Fruit fly (Drosophila melanogaster) whole organism, embryonic: Measurements from ENCODE around the gene Arl5.

Source experiments
- Asciz ChIP-seq: fragments of 200-800 bp; sonication (Bioruptor generic); optimal IDR thresholded peaks from 2 replicates; lab custom pipeline; 2017; ENCODE audit warnings: missing biosample characterization, mild to moderate bottlenecking, missing genetic modification characterization, missing genetic modification reagents
- Atf3 ChIP-seq: fragments of 200-800 bp; sonication (Bioruptor generic); optimal IDR thresholded peaks from 3 replicates; lab custom pipeline; 2016; ENCODE audit warnings: missing biosample characterization, missing genetic modification characterization
- CG10147 ChIP-seq: fragments of 200-800 bp; sonication (Bioruptor generic); optimal IDR thresholded peaks from 2 replicates; lab custom pipeline; 2019; ENCODE audit warnings: missing biosample characterization, mild to moderate bottlenecking, missing genetic modification characterization, moderate library complexity
- CG11093 ChIP-seq: fragments of 200-800 bp; sonication (Bioruptor generic); IDR thresholded peaks from 3 replicates; pipeline ENCODE4 v1.3.6; 2022; ENCODE audit warnings: missing biosample characterization, missing genetic modification characterization
- CG11696 ChIP-seq: fragments of 200-800 bp; sonication (Bioruptor generic); IDR thresholded peaks from 2 replicates; pipeline ENCODE4 v1.3.6; 2022; ENCODE audit warnings: missing biosample characterization, missing genetic modification characterization
- CG12299 ChIP-seq: fragments of 200-800 bp; sonication (Bioruptor generic); optimal IDR thresholded peaks from 2 replicates; lab custom pipeline; 2018; ENCODE audit warnings: missing biosample characterization, mild to moderate bottlenecking, missing genetic modification characterization
- CG12744 ChIP-seq: fragments of 200-800 bp; sonication (Bioruptor generic); optimal IDR thresholded peaks from 2 replicates; lab custom pipeline; 2016; ENCODE audit warnings: missing biosample characterization, missing genetic modification characterization
- CG1602 ChIP-seq: fragments of 200-800 bp; sonication (Bioruptor generic); optimal IDR thresholded peaks from 3 replicates; lab custom pipeline; 2016; ENCODE audit warnings: missing biosample characterization, missing genetic modification characterization
- CG1647 ChIP-seq: fragments of 200-800 bp; sonication (Bioruptor generic); optimal IDR thresholded peaks from 3 replicates; lab custom pipeline; 2016; ENCODE audit warnings: missing biosample characterization, missing genetic modification characterization
- CG1832 ChIP-seq: fragments of 200-800 bp; sonication (Bioruptor generic); optimal IDR thresholded peaks from 2 replicates; lab custom pipeline; 2017; ENCODE audit warnings: missing biosample characterization, mild to moderate bottlenecking, missing genetic modification characterization, inconsistent platforms
- CG2889 ChIP-seq: fragments of 200-800 bp; sonication (Bioruptor generic); IDR thresholded peaks from 3 replicates; pipeline ENCODE4 v1.3.6; 2022; ENCODE audit warnings: missing biosample characterization, missing genetic modification characterization
- CG30403 ChIP-seq: fragments of 200-800 bp; sonication (Bioruptor generic); optimal IDR thresholded peaks from 3 replicates; lab custom pipeline; 2016; ENCODE audit warnings: missing biosample characterization, missing genetic modification characterization
- CG34224 ChIP-seq: fragments of 200-800 bp; sonication (Bioruptor generic); IDR thresholded peaks from 3 replicates; pipeline ENCODE4 v1.3.6; 2022; ENCODE audit warnings: missing biosample characterization, missing genetic modification characterization; ENCODE audit not compliant: partially characterized antibody
- CG42726 ChIP-seq: fragments of 200-800 bp; sonication (Bioruptor generic); IDR thresholded peaks from 2 replicates; pipeline ENCODE4 v1.3.6; 2022; ENCODE audit warnings: missing biosample characterization, missing genetic modification characterization; ENCODE audit not compliant: partially characterized antibody
- CG4282 ChIP-seq: fragments of 200-800 bp; sonication (Bioruptor generic); optimal IDR thresholded peaks from 2 replicates; lab custom pipeline; 2016; ENCODE audit warnings: missing biosample characterization, missing genetic modification characterization
- CG4820 ChIP-seq: fragments of 200-800 bp; sonication (Bioruptor generic); optimal IDR thresholded peaks from 3 replicates; lab custom pipeline; 2016; ENCODE audit warnings: missing biosample characterization, missing genetic modification characterization
- CG6689 ChIP-seq: fragments of 200-800 bp; sonication (Bioruptor generic); IDR thresholded peaks from 2 replicates; pipeline ENCODE4 v1.3.6; 2022; ENCODE audit warnings: missing biosample characterization, missing genetic modification characterization
- CG6765 ChIP-seq: fragments of 200-800 bp; sonication (Bioruptor generic); optimal IDR thresholded peaks from 3 replicates; lab custom pipeline; 2017; ENCODE audit warnings: missing biosample characterization, mild to moderate bottlenecking, missing genetic modification characterization
- CG7987 ChIP-seq: fragments of 200-800 bp; sonication (Bioruptor generic); optimal IDR thresholded peaks from 2 replicates; lab custom pipeline; 2018; ENCODE audit warnings: missing biosample characterization, mild to moderate bottlenecking, missing genetic modification characterization, moderate library complexity
- CG8089 ChIP-seq: fragments of 200-800 bp; sonication (Bioruptor generic); optimal IDR thresholded peaks from 3 replicates; lab custom pipeline; 2016; ENCODE audit warnings: missing biosample characterization, missing genetic modification characterization
- Elba2 ChIP-seq: fragments of 200-800 bp; sonication (Bioruptor generic); optimal IDR thresholded peaks from 3 replicates; lab custom pipeline; 2016; ENCODE audit warnings: missing biosample characterization, missing genetic modification characterization
- GATAe ChIP-seq: fragments of 200-800 bp; sonication (Bioruptor generic); conservative IDR thresholded peaks from 2 replicates; pipeline ENCODE4 v1.3.6; 2022; ENCODE audit warnings: missing biosample characterization, missing genetic modification characterization
- Hr78 ChIP-seq, 2 experiments: fragments of 200-800 bp in 1 of 2; fragments of >200 bp in 1 of 2; sonication (Bioruptor generic) in 1 of 2; optimal IDR thresholded peaks; 2 replicates each; lab custom pipeline; 2017 to 2019; ENCODE audit warnings: missing biosample characterization in 2 of 2, missing genetic modification characterization in 2 of 2, mild to moderate bottlenecking in 1 of 2, moderate library complexity in 1 of 2
- Lpt ChIP-seq: fragments of >200 bp; optimal IDR thresholded peaks from 2 replicates; lab custom pipeline; 2018; ENCODE audit warnings: missing biosample characterization, missing genetic modification characterization
- Myb ChIP-seq: fragments of 200-800 bp; sonication (Bioruptor generic); optimal IDR thresholded peaks from 2 replicates; lab custom pipeline; 2016; ENCODE audit warnings: missing biosample characterization, missing genetic modification characterization
- Oli ChIP-seq: fragments of 200-800 bp; sonication (Bioruptor generic); optimal IDR thresholded peaks from 2 replicates; lab custom pipeline; 2018; ENCODE audit warnings: missing biosample characterization, mild to moderate bottlenecking, missing genetic modification characterization, moderate library complexity
- PHDP ChIP-seq: fragments of 200-800 bp; sonication (Bioruptor generic); optimal IDR thresholded peaks from 3 replicates; lab custom pipeline; 2018; ENCODE audit warnings: missing biosample characterization, mild to moderate bottlenecking, missing genetic modification characterization, moderate library complexity
- Rfx ChIP-seq: fragments of 200-800 bp; sonication (Bioruptor generic); IDR thresholded peaks from 2 replicates; pipeline ENCODE4 v1.3.6; 2022; ENCODE audit warnings: missing biosample characterization, missing genetic modification characterization
- Sox102F ChIP-seq: fragments of 200-800 bp; sonication (Bioruptor generic); optimal IDR thresholded peaks from 2 replicates; lab custom pipeline; 2018; ENCODE audit warnings: missing biosample characterization, mild to moderate bottlenecking, missing genetic modification characterization, moderate library complexity
- Sry-β ChIP-seq: fragments of 200-800 bp; sonication (Bioruptor generic); optimal IDR thresholded peaks from 2 replicates; lab custom pipeline; 2018; ENCODE audit warnings: missing biosample characterization, mild to moderate bottlenecking, missing genetic modification characterization, moderate library complexity
- Ssrp ChIP-seq: fragments of 200-800 bp; sonication (Bioruptor generic); optimal IDR thresholded peaks from 2 replicates; lab custom pipeline; 2018; ENCODE audit warnings: missing biosample characterization, mild to moderate bottlenecking, missing genetic modification characterization, moderate library complexity
- aop ChIP-seq: fragments of 200-800 bp; sonication (Bioruptor generic); IDR thresholded peaks from 2 replicates; pipeline ENCODE4 v1.3.6; 2022; ENCODE audit warnings: missing biosample characterization, missing genetic modification characterization
- az2 ChIP-seq: fragments of 200-800 bp; sonication (Bioruptor generic); optimal IDR thresholded peaks from 3 replicates; lab custom pipeline; 2016; ENCODE audit warnings: missing biosample characterization, missing genetic modification characterization
- bsh ChIP-seq, 2 experiments: fragments of 200-800 bp; sonication (Bioruptor generic); optimal IDR thresholded peaks; 2 replicates each; lab custom pipeline; 2017 to 2018; ENCODE audit warnings: mild to moderate bottlenecking in 2 of 2, missing biosample characterization in 2 of 2, missing genetic modification characterization in 2 of 2, moderate library complexity in 1 of 2
- chn ChIP-seq: fragments of 200-800 bp; sonication (Bioruptor generic); optimal IDR thresholded peaks from 2 replicates; lab custom pipeline; 2016; ENCODE audit warnings: missing biosample characterization, missing genetic modification characterization
- crp ChIP-seq, 2 experiments: fragments of 200-800 bp; sonication (Bioruptor generic); optimal IDR thresholded peaks; 2 replicates in 1 of 2; 3 replicates in 1 of 2; lab custom pipeline; 2017; ENCODE audit warnings: missing biosample characterization in 2 of 2, missing genetic modification characterization in 2 of 2, mild to moderate bottlenecking in 1 of 2, moderate library complexity in 1 of 2
- dimm ChIP-seq: fragments of 200-800 bp; sonication (Bioruptor generic); IDR thresholded peaks from 2 replicates; pipeline ENCODE4 v1.3.6; 2022; ENCODE audit warnings: missing biosample characterization, missing genetic modification characterization
- gce ChIP-seq: fragments of 200-800 bp; sonication (Bioruptor generic); IDR thresholded peaks from 3 replicates; pipeline ENCODE4 v1.3.6; 2022; ENCODE audit warnings: missing biosample characterization, missing genetic modification characterization
- ham ChIP-seq: fragments of 200-800 bp; sonication (Bioruptor generic); IDR thresholded peaks from 2 replicates; pipeline ENCODE4 v1.3.6; 2022; ENCODE audit warnings: missing biosample characterization, missing genetic modification characterization
- her ChIP-seq: fragments of 200-800 bp; sonication (Bioruptor generic); optimal IDR thresholded peaks from 2 replicates; lab custom pipeline; 2016; ENCODE audit warnings: missing biosample characterization, missing genetic modification characterization
- hkb ChIP-seq, 2 experiments: fragments of 200-800 bp in 1 of 2; fragments of >200 bp in 1 of 2; sonication (Bioruptor generic) in 1 of 2; IDR thresholded peaks in 1 of 2; optimal IDR thresholded peaks in 1 of 2; 2 replicates each; pipeline versions ENCODE4 v1.3.6 to Lab custom; 2017 to 2022; ENCODE audit warnings: missing biosample characterization in 1 of 2, missing genetic modification characterization in 1 of 2
- kah ChIP-seq: fragments of 200-800 bp; sonication (Bioruptor generic); optimal IDR thresholded peaks from 2 replicates; lab custom pipeline; 2018; ENCODE audit warnings: missing biosample characterization, mild to moderate bottlenecking, missing genetic modification characterization
- kni ChIP-seq: fragments of 200-800 bp; sonication (Bioruptor generic); optimal IDR thresholded peaks from 3 replicates; lab custom pipeline; 2017; ENCODE audit warnings: mild to moderate bottlenecking, missing biosample characterization, missing genetic modification reagents, missing genetic modification characterization
- ranshi ChIP-seq: fragments of 200-800 bp; sonication (Bioruptor generic); IDR thresholded peaks from 2 replicates; pipeline ENCODE4 v1.3.6; 2022; ENCODE audit warnings: missing biosample characterization, missing genetic modification characterization
- sens-2 ChIP-seq: fragments of 200-800 bp; sonication (Bioruptor generic); IDR thresholded peaks from 2 replicates; pipeline ENCODE4 v1.3.6; 2022; ENCODE audit warnings: missing biosample characterization, missing genetic modification characterization
- z ChIP-seq: fragments of 200-800 bp; sonication (Bioruptor generic); IDR thresholded peaks from 3 replicates; pipeline ENCODE4 v1.3.6; 2022; ENCODE audit warnings: missing biosample characterization, missing genetic modification characterization
- zen2 ChIP-seq: fragments of 200-800 bp; sonication (Bioruptor generic); IDR thresholded peaks from 3 replicates; pipeline ENCODE4 v1.3.6; 2022; ENCODE audit warnings: missing biosample characterization, missing genetic modification characterization; ENCODE audit not compliant: partially characterized antibody
- zfh1 ChIP-seq: fragments of 200-800 bp; sonication (Bioruptor generic); IDR thresholded peaks from 3 replicates; pipeline ENCODE4 v1.3.6; 2022; ENCODE audit warnings: missing biosample characterization, missing genetic modification characterization

Gene Arl5

DNA sequence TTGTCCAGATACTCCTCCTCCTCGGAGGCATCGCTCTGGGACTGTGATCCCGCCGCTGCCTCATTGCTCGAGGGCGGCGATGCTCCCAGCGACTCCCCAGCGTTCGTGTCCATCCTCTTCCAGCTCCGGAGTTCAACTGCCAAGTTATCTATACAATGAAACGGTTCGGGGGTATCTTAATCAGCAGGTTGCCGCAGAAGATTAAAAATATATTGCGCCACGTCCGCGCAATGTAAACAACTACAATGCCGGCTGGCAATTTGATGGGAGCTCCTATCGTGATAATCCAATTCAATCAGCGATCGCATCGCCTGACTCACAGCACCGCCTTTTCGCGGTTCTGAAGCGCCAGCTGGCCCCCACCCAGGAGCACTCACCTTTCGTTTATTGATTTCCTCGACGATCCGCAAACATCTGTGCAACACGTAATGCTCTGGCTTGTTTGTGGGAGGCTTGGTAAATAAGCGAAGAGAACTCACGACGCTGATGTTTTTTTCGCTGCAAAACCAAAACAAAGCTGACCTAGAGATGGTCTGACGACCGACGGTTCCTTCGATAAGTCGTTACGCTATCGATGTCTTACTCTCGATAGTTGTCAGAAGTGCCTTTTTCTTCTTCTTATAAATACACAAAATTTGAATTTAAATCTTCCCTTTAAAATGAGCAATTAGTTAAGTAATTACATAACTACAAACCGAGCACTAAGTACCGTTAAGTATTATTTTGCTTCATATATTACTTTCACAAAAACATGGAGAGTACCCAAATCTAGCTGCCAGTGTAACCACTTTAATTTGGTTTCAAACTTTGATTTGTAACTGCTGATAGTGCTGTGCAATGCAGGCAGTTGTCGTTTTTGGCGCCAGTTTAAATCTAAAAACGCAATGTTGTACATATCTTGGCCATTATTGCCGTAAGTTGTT is 10.0 kb downstream of the Arl5 start, which contains the start of gene cert (continued):
- TF ChIP-seq CG6689 (GFP tag; lab: Robert Waterston, UW) (no peak), CG6765 (GFP tag; lab: Kevin White, UChicago) (peak; percentile 22), dimm (GFP tag; lab: Robert Waterston, UW) (no peak), CG4820 (GFP tag; lab: Kevin White, UChicago) (no peak), hkb (optimal IDR thresholded peaks at IDR 0.05; lab: Kevin White, UChicago) (peak; percentile 77), hkb (GFP tag; IDR thresholded peaks at IDR 0.05; lab: Robert Waterston, UW) (no peak), CG8089 (no peak), Sox102F (GFP tag; lab: Kevin White, UChicago) (no peak), GATAe (GFP tag; lab: Robert Waterston, UW) (no peak), Oli (tag; lab: Kevin White, UChicago) (no peak), CG2889 (GFP tag; lab: Robert Waterston, UW) (no peak), zen2 (peak; percentile 66), PHDP (tag; lab: Kevin White, UChicago) (peak; percentile 15), z (GFP tag; lab: Robert Waterston, UW) (no peak), aop (no peak), chn (GFP tag; lab: Kevin White, UChicago) (no peak), az2 (GFP tag; lab: Kevin White, UChicago) (no peak), CG10147 (GFP tag; lab: Kevin White, UChicago) (no peak), crp (GFP tag; optimal IDR thresholded peaks at IDR 0.05; lab: Kevin White, UChicago) (peak in 1 of 2 experiments; percentile 75), her (GFP tag; lab: Kevin White, UChicago) (no peak), CG12744 (GFP tag; lab: Kevin White, UChicago) (no peak), Elba2 (no peak), CG30403 (GFP tag; lab: Kevin White, UChicago) (peak; percentile 47), zfh1 (GFP tag; lab: Robert Waterston, UW) (no peak), CG42726 (GFP tag; lab: Robert Waterston, UW) (peak; percentile 80; the same call in 1 of the 2 replicates), Asciz (GFP tag; lab: Kevin White, UChicago) (no peak), CG11093 (GFP tag; lab: Robert Waterston, UW) (no peak), gce (no peak), CG4282 (GFP tag; lab: Kevin White, UChicago) (no peak), ham (GFP tag; lab: Robert Waterston, UW) (no peak), CG1647 (no peak), Rfx (0 out of 2 replicates have a peak, but pooled peaks have one; percentile 30), kah (peak; percentile 94), sens-2 (no peak), kni (GFP tag; lab: Kevin White, UChicago) (no peak), CG34224 (GFP tag; lab: Robert Waterston, UW) (peak; percentile 73), bsh (GFP tag; optimal IDR thresholded peaks at IDR 0.05; lab: Kevin White, UChicago) (no peak), CG11696 (no peak), Sry-β (GFP tag; lab: Kevin White, UChicago) (no peak), Ssrp (tag; lab: Kevin White, UChicago) (no peak), CG7987 (no peak), Myb (GFP tag; lab: Kevin White, UChicago) (peak; percentile 96), Lpt (no peak), CG1832 (GFP tag; lab: Kevin White, UChicago) (no peak), CG1602 (GFP tag; lab: Kevin White, UChicago) (no peak), Atf3 (GFP tag; lab: Kevin White, UChicago) (no peak), CG12299 (tag; lab: Kevin White, UChicago) (no peak), Hr78 (GFP tag; optimal IDR thresholded peaks at IDR 0.05; lab: Kevin White, UChicago) (peak in 1 of 2 experiments; percentile 76), ranshi (no peak)
